Worm (Caenorhabditis elegans) whole organism, L3 larva: Measurements from ENCODE around the gene R10E8.2.

Experiments used
- R02D3.7 ChIP-seq: fragments of 150-350 bp; optimal IDR thresholded peaks from 2 replicates; lab custom pipeline; 2014; ENCODE audit warnings: missing biosample characterization, missing genetic modification characterization
- aly-2 ChIP-seq: fragments of 150-350 bp; optimal IDR thresholded peaks from 2 replicates; lab custom pipeline; 2014; ENCODE audit warnings: missing biosample characterization, missing genetic modification characterization
- ceh-16 ChIP-seq: sonication (generic microtip); optimal IDR thresholded peaks from 2 replicates; lab custom pipeline; 2017; ENCODE audit warnings: missing biosample characterization, missing genetic modification characterization
- ceh-82 ChIP-seq: fragments of 150-350 bp; optimal IDR thresholded peaks from 2 replicates; lab custom pipeline; 2014; ENCODE audit warnings: missing biosample characterization, missing genetic modification characterization
- daf-12 ChIP-seq: fragments of 150-350 bp; optimal IDR thresholded peaks from 2 replicates; lab custom pipeline; 2014; ENCODE audit warnings: missing biosample characterization, missing genetic modification reagents, missing genetic modification characterization
- elt-1 ChIP-seq: fragments of 150-350 bp; optimal IDR thresholded peaks from 2 replicates; lab custom pipeline; 2014; ENCODE audit warnings: missing biosample characterization, missing genetic modification characterization
- elt-2 ChIP-seq: sonication (generic microtip); optimal IDR thresholded peaks from 2 replicates; lab custom pipeline; 2016; ENCODE audit warnings: missing genetic modification reagents, mild to moderate bottlenecking, missing genetic modification characterization, missing compliant biosample characterization
- fkh-10 ChIP-seq: sonication (generic microtip); optimal IDR thresholded peaks from 2 replicates; lab custom pipeline; 2017; ENCODE audit warnings: missing biosample characterization, missing genetic modification reagents, missing genetic modification characterization
- fkh-2 ChIP-seq: fragments of 150-350 bp; optimal IDR thresholded peaks from 2 replicates; lab custom pipeline; 2014; ENCODE audit warnings: missing biosample characterization, missing genetic modification reagents, missing genetic modification characterization
- lin-15B ChIP-seq: fragments of 150-350 bp; optimal IDR thresholded peaks from 2 replicates; lab custom pipeline; 2014; ENCODE audit warnings: missing biosample characterization, missing genetic modification characterization
- lin-39 ChIP-seq: fragments of 150-350 bp; optimal IDR thresholded peaks from 2 replicates; lab custom pipeline; 2018; ENCODE audit warnings: missing biosample characterization, missing genetic modification reagents, missing genetic modification characterization
- nhr-28 ChIP-seq: fragments of 150-350 bp; optimal IDR thresholded peaks from 2 replicates; lab custom pipeline; 2014; ENCODE audit warnings: missing biosample characterization, missing genetic modification characterization
- unc-62 ChIP-seq: fragments of 150-350 bp; sonication (generic microtip); optimal IDR thresholded peaks from 4 replicates; lab custom pipeline; 2014; ENCODE audit warnings: missing biosample characterization, missing genetic modification reagents, missing genetic modification characterization
- ztf-11 ChIP-seq: fragments of 150-350 bp; optimal IDR thresholded peaks from 2 replicates; lab custom pipeline; 2014; ENCODE audit warnings: missing biosample characterization, missing genetic modification characterization

ce11 chrV:18209071-18209470, 44.5 kb upstream of the R10E8.2 start, which contains the start of gene F16H6.7:
- no peak for TF ChIP-seq elt-2 (tag; lab: Kevin White, UChicago)
- no peak for TF ChIP-seq lin-15B (tag; lab: Kevin White, UChicago)
- no peak for TF ChIP-seq nhr-28 (tag; lab: Kevin White, UChicago)
- TF ChIP-seq daf-12 (tag; lab: Kevin White, UChicago), result no peak
- TF ChIP-seq unc-62 (GFP tag; lab: Kevin White, UChicago), result no peak
- no peak for TF ChIP-seq ceh-82
- TF ChIP-seq lin-39 (tag; lab: Kevin White, UChicago), result no peak
- no peak for TF ChIP-seq R02D3.7 (tag; lab: Kevin White, UChicago)
- TF ChIP-seq ztf-11 (tag; lab: Kevin White, UChicago), result no peak
- TF ChIP-seq elt-1 (tag; lab: Kevin White, UChicago), result no peak
- TF ChIP-seq fkh-10 (GFP tag; lab: Kevin White, UChicago), result no peak
- no peak for TF ChIP-seq fkh-2
- no peak for TF ChIP-seq ceh-16 (tag; lab: Kevin White, UChicago)
- no peak for TF ChIP-seq aly-2
